Fruit fly (Drosophila melanogaster) whole organism, embryonic: ENCODE results near the gene pix.

Experiments
- CG10209 ChIP-seq: fragments of 200-800 bp; sonication (Bioruptor generic); optimal IDR thresholded peaks from 3 replicates; lab custom pipeline; 2017; ENCODE audit warnings: missing biosample characterization, mild to moderate bottlenecking, missing genetic modification characterization, missing genetic modification reagents
- CG10431 ChIP-seq: fragments of 200-800 bp; sonication (Bioruptor generic); optimal IDR thresholded peaks from 3 replicates; lab custom pipeline; 2018; ENCODE audit warnings: missing biosample characterization, mild to moderate bottlenecking, missing genetic modification characterization
- CG12942 ChIP-seq: fragments of 200-800 bp; sonication (Bioruptor generic); optimal IDR thresholded peaks from 3 replicates; lab custom pipeline; 2016; ENCODE audit warnings: missing biosample characterization, missing genetic modification characterization
- CG13894 ChIP-seq: fragments of 200-800 bp; sonication (Bioruptor generic); optimal IDR thresholded peaks from 3 replicates; lab custom pipeline; 2018; ENCODE audit warnings: missing biosample characterization, mild to moderate bottlenecking, missing genetic modification characterization, moderate library complexity
- CG15269 ChIP-seq: fragments of 200-800 bp; sonication (Bioruptor generic); optimal IDR thresholded peaks from 2 replicates; lab custom pipeline; 2018; ENCODE audit warnings: missing biosample characterization, mild to moderate bottlenecking, missing genetic modification characterization, moderate library complexity
- CG16779 ChIP-seq: fragments of 200-800 bp; sonication (Bioruptor generic); IDR thresholded peaks from 2 replicates; pipeline ENCODE4 v1.3.6; 2022; ENCODE audit warnings: missing biosample characterization, missing genetic modification characterization
- CG16863 ChIP-seq: fragments of 200-800 bp; sonication (Bioruptor generic); optimal IDR thresholded peaks from 3 replicates; lab custom pipeline; 2016; ENCODE audit warnings: missing biosample characterization, missing genetic modification characterization
- CG17359 ChIP-seq: fragments of 200-800 bp; sonication (Bioruptor generic); optimal IDR thresholded peaks from 3 replicates; lab custom pipeline; 2018; ENCODE audit warnings: missing biosample characterization, mild to moderate bottlenecking, missing genetic modification characterization, moderate library complexity
- CG2116 ChIP-seq: fragments of 200-800 bp; sonication (Bioruptor generic); optimal IDR thresholded peaks from 3 replicates; lab custom pipeline; 2018; ENCODE audit warnings: missing biosample characterization, mild to moderate bottlenecking, missing genetic modification characterization
- CG2712 ChIP-seq: fragments of 200-800 bp; optimal IDR thresholded peaks from 3 replicates; lab custom pipeline; 2019; ENCODE audit warnings: missing biosample characterization, mild to moderate bottlenecking, missing genetic modification characterization, moderate library complexity
- CG33213 ChIP-seq: fragments of 200-800 bp; sonication (Bioruptor generic); optimal IDR thresholded peaks from 3 replicates; lab custom pipeline; 2016; ENCODE audit warnings: missing biosample characterization, missing genetic modification characterization
- CG3407 ChIP-seq: fragments of 200-800 bp; sonication (Bioruptor generic); optimal IDR thresholded peaks from 2 replicates; lab custom pipeline; 2018; ENCODE audit warnings: missing biosample characterization, mild to moderate bottlenecking, missing genetic modification characterization
- CG4360 ChIP-seq: fragments of 200-800 bp; sonication (Bioruptor generic); IDR thresholded peaks from 2 replicates; pipeline ENCODE4 v1.3.6; 2022; ENCODE audit warnings: missing biosample characterization, missing genetic modification characterization
- CG6854 ChIP-seq: fragments of 200-800 bp; sonication (Bioruptor generic); optimal IDR thresholded peaks from 3 replicates; lab custom pipeline; 2017; ENCODE audit warnings: missing biosample characterization, mild to moderate bottlenecking, missing genetic modification characterization
- CG9437 ChIP-seq: fragments of 200-800 bp; sonication (Bioruptor generic); optimal IDR thresholded peaks from 2 replicates; lab custom pipeline; 2018; ENCODE audit warnings: missing biosample characterization, mild to moderate bottlenecking, missing genetic modification characterization
- CG9609 ChIP-seq: fragments of 200-800 bp; sonication (Bioruptor generic); optimal IDR thresholded peaks from 3 replicates; lab custom pipeline; 2016; ENCODE audit warnings: missing biosample characterization, missing genetic modification characterization
- CG9797 ChIP-seq: fragments of 200-800 bp; sonication (Bioruptor generic); optimal IDR thresholded peaks from 3 replicates; lab custom pipeline; 2018; ENCODE audit warnings: missing biosample characterization, mild to moderate bottlenecking, missing genetic modification characterization
- Chrac-16 ChIP-seq: fragments of 200-800 bp; sonication (Bioruptor generic); optimal IDR thresholded peaks from 3 replicates; lab custom pipeline; 2016; ENCODE audit warnings: missing biosample characterization, missing genetic modification characterization
- ERR ChIP-seq: fragments of 200-800 bp; sonication (Bioruptor generic); optimal IDR thresholded peaks from 2 replicates; lab custom pipeline; 2016; ENCODE audit warnings: missing biosample characterization, missing genetic modification characterization
- Fer2 ChIP-seq: fragments of 200-800 bp; sonication (Bioruptor generic); optimal IDR thresholded peaks from 2 replicates; lab custom pipeline; 2018; ENCODE audit warnings: missing biosample characterization, mild to moderate bottlenecking, missing genetic modification characterization, moderate library complexity
- HLHmδ ChIP-seq: fragments of 200-800 bp; sonication (Bioruptor generic); optimal IDR thresholded peaks from 2 replicates; lab custom pipeline; 2018; ENCODE audit warnings: missing biosample characterization, mild to moderate bottlenecking, missing genetic modification characterization, moderate library complexity
- Lim3 ChIP-seq: fragments of 200-800 bp; sonication (Bioruptor generic); IDR thresholded peaks from 2 replicates; pipeline ENCODE4 v1.3.6; 2022; ENCODE audit warnings: missing biosample characterization, missing genetic modification characterization
- MTF-1 ChIP-seq: fragments of 200-800 bp; sonication (Bioruptor generic); optimal IDR thresholded peaks from 2 replicates; lab custom pipeline; 2018; ENCODE audit warnings: missing biosample characterization, mild to moderate bottlenecking, missing genetic modification characterization, borderline replicate concordance
- Mad ChIP-seq: fragments of 200-800 bp; sonication (Bioruptor generic); optimal IDR thresholded peaks from 2 replicates; lab custom pipeline; 2016; ENCODE audit warnings: missing biosample characterization, missing genetic modification characterization
- Nf-YA ChIP-seq: fragments of 200-800 bp; sonication (Bioruptor generic); IDR thresholded peaks from 2 replicates; pipeline ENCODE4 v1.3.6; 2022; ENCODE audit warnings: missing biosample characterization, missing genetic modification characterization
- Nf-YB ChIP-seq: fragments of 200-800 bp; sonication (Bioruptor generic); optimal IDR thresholded peaks from 3 replicates; lab custom pipeline; 2019; ENCODE audit warnings: missing biosample characterization, mild to moderate bottlenecking, missing genetic modification characterization, moderate library complexity
- Oaz ChIP-seq: fragments of 200-800 bp; sonication (Bioruptor generic); IDR thresholded peaks from 2 replicates; pipeline ENCODE4 v1.3.6; 2022; ENCODE audit warnings: missing biosample characterization, missing genetic modification characterization
- Pdp1 ChIP-seq, 2 experiments: fragments of 200-800 bp; sonication (Bioruptor generic); optimal IDR thresholded peaks; 3 replicates each; lab custom pipeline; 2016; ENCODE audit warnings: missing biosample characterization in 2 of 2, missing genetic modification characterization in 2 of 2, mild to moderate bottlenecking in 1 of 2, moderate library complexity in 1 of 2
- Rfx ChIP-seq: fragments of 200-800 bp; sonication (Bioruptor generic); IDR thresholded peaks from 2 replicates; pipeline ENCODE4 v1.3.6; 2022; ENCODE audit warnings: missing biosample characterization, missing genetic modification characterization
- Taf1 ChIP-seq: fragments of 200-800 bp; sonication (Bioruptor generic); IDR thresholded peaks from 2 replicates; pipeline ENCODE4 v1.3.6; 2022; ENCODE audit warnings: missing biosample characterization, missing genetic modification characterization
- br ChIP-seq: fragments of >200 bp; optimal IDR thresholded peaks from 2 replicates; lab custom pipeline; 2017
- cg ChIP-seq: fragments of 200-800 bp; sonication (Bioruptor generic); optimal IDR thresholded peaks from 3 replicates; lab custom pipeline; 2019; ENCODE audit warnings: missing biosample characterization, mild to moderate bottlenecking, missing genetic modification characterization, moderate library complexity
- chif ChIP-seq, 2 experiments: fragments of 200-800 bp; sonication (Bioruptor generic); optimal IDR thresholded peaks; 3 replicates each; lab custom pipeline; 2016; ENCODE audit warnings: missing biosample characterization in 2 of 2, missing genetic modification characterization in 2 of 2
- da ChIP-seq: fragments of 200-800 bp; sonication (Bioruptor generic); optimal IDR thresholded peaks from 2 replicates; lab custom pipeline; 2016; ENCODE audit warnings: missing biosample characterization, missing genetic modification characterization
- dmrt11E ChIP-seq: fragments of 200-800 bp; sonication (Bioruptor generic); optimal IDR thresholded peaks from 3 replicates; lab custom pipeline; 2018; ENCODE audit warnings: missing biosample characterization, mild to moderate bottlenecking, missing genetic modification characterization, moderate library complexity
- dpn ChIP-seq, 2 experiments: fragments of 200-800 bp; sonication (Bioruptor generic); optimal IDR thresholded peaks; 3 replicates each; lab custom pipeline; 2016; ENCODE audit warnings: missing biosample characterization in 2 of 2, missing genetic modification characterization in 2 of 2
- ems ChIP-seq: fragments of 200-800 bp; sonication (Bioruptor generic); optimal IDR thresholded peaks from 3 replicates; lab custom pipeline; 2016; ENCODE audit warnings: missing biosample characterization, missing genetic modification characterization
- eyg ChIP-seq: fragments of 200-800 bp; sonication (Bioruptor generic); optimal IDR thresholded peaks from 3 replicates; lab custom pipeline; 2016; ENCODE audit warnings: missing biosample characterization, missing genetic modification characterization
- fd102C ChIP-seq: fragments of 200-800 bp; sonication (Bioruptor generic); optimal IDR thresholded peaks from 2 replicates; lab custom pipeline; 2018; ENCODE audit warnings: missing biosample characterization, mild to moderate bottlenecking, missing genetic modification characterization, moderate library complexity
- fd3F ChIP-seq: fragments of 200-800 bp; sonication (Bioruptor generic); optimal IDR thresholded peaks from 2 replicates; lab custom pipeline; 2018; ENCODE audit warnings: missing biosample characterization, mild to moderate bottlenecking, missing genetic modification characterization, moderate library complexity
- fd64A ChIP-seq: fragments of 200-800 bp; sonication (Bioruptor generic); optimal IDR thresholded peaks from 3 replicates; lab custom pipeline; 2018; ENCODE audit warnings: missing biosample characterization, mild to moderate bottlenecking, missing genetic modification characterization
- gcm ChIP-seq: fragments of 200-800 bp; sonication (Bioruptor generic); optimal IDR thresholded peaks from 2 replicates; lab custom pipeline; 2019; ENCODE audit warnings: missing biosample characterization, mild to moderate bottlenecking, missing genetic modification characterization, moderate library complexity
- lab ChIP-seq: fragments of 200-800 bp; sonication (Bioruptor generic); optimal IDR thresholded peaks from 3 replicates; lab custom pipeline; 2017; ENCODE audit warnings: missing biosample characterization, missing genetic modification characterization, mild to moderate bottlenecking, moderate library complexity, missing genetic modification reagents
- lov ChIP-seq, 2 experiments: fragments of 200-800 bp in 1 of 2; fragments of >200 bp in 1 of 2; sonication (Bioruptor generic) in 1 of 2; IDR thresholded peaks in 1 of 2; optimal IDR thresholded peaks in 1 of 2; 2 replicates in 1 of 2; 3 replicates in 1 of 2; pipeline versions ENCODE4 v1.3.6 to Lab custom; 2017 to 2022; ENCODE audit warnings: missing biosample characterization in 1 of 2, missing genetic modification characterization in 1 of 2
- luna ChIP-seq: fragments of 200-800 bp; sonication (Bioruptor generic); optimal IDR thresholded peaks from 2 replicates; lab custom pipeline; 2016; ENCODE audit warnings: missing biosample characterization, missing genetic modification characterization
- mld ChIP-seq: fragments of 200-800 bp; sonication (Bioruptor generic); IDR thresholded peaks from 3 replicates; pipeline ENCODE4 v1.3.6; 2022; ENCODE audit warnings: missing biosample characterization, missing genetic modification characterization; ENCODE audit not compliant: partially characterized antibody
- run ChIP-seq: fragments of 200-800 bp; sonication (Bioruptor generic); optimal IDR thresholded peaks from 3 replicates; lab custom pipeline; 2018; ENCODE audit warnings: missing biosample characterization, mild to moderate bottlenecking, missing genetic modification characterization
- slbo ChIP-seq: fragments of 200-800 bp; sonication (Bioruptor generic); IDR thresholded peaks from 2 replicates; pipeline ENCODE4 v1.3.6; 2022; ENCODE audit warnings: missing biosample characterization, missing genetic modification characterization
- vnd ChIP-seq: fragments of 200-800 bp; sonication (Bioruptor generic); IDR thresholded peaks from 3 replicates; pipeline ENCODE4 v1.3.6; 2022; ENCODE audit warnings: missing biosample characterization, missing genetic modification characterization; ENCODE audit not compliant: partially characterized antibody
- vvl ChIP-seq: fragments of 200-800 bp; sonication (Bioruptor generic); IDR thresholded peaks from 2 replicates; pipeline ENCODE4 v1.3.6; 2022; ENCODE audit warnings: missing biosample characterization, missing genetic modification characterization

The pix gene

DNA sequence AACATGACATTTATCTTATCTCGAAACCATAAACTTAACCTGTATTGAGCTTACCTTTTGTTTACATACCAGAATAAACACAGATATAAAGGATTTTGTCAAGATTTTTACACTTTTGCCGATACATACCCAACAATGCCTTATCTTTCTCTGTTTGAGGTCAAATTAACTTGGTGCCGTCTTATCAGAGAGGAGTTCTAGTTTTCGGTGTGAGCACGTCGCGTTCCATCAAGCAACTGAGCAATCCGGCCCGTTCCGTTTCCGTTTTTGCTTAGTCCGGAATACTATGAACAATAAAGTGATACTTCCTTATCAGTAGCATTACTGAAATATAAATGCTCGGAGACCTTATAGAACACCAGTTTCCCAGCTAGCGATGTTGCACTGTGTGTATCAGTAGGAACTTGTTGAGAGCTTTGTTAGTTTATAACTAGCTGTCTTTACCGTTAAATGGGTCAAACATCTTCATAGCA lies 11.3 kb upstream of the pix start, which contains the start of gene Galk (continued):
- no peak for TF ChIP-seq lov (optimal IDR thresholded peaks at IDR 0.05; lab: Kevin White, UChicago)
- TF ChIP-seq lov (GFP tag; IDR thresholded peaks at IDR 0.05; lab: Robert Waterston, UW): 0 out of 3 replicates have a peak, but pooled peaks have one; percentile 57
- peak; percentile 24 for TF ChIP-seq luna
- no peak for TF ChIP-seq Nf-YB (GFP tag; lab: Kevin White, UChicago)
- peak; percentile 93 for TF ChIP-seq Rfx
- TF ChIP-seq CG9609: peak; percentile 62
- TF ChIP-seq gcm: peak; percentile 44
- no peak for TF ChIP-seq Lim3 (GFP tag; lab: Robert Waterston, UW)
- TF ChIP-seq CG13894 (tag; lab: Kevin White, UChicago): peak; percentile 56
- no peak for TF ChIP-seq CG4360 (GFP tag; lab: Robert Waterston, UW)
- TF ChIP-seq CG12942: peak; percentile 11
- TF ChIP-seq dmrt11E: no peak
- TF ChIP-seq da (GFP tag; lab: Kevin White, UChicago): peak; percentile 13
- TF ChIP-seq chif (GFP tag; optimal IDR thresholded peaks at IDR 0.05; lab: Kevin White, UChicago): peak in 1 of 2 experiments; percentile 4
- TF ChIP-seq vvl (GFP tag; lab: Robert Waterston, UW): peak; percentile 66
- peak; percentile 79 for TF ChIP-seq Taf1 (GFP tag; lab: Robert Waterston, UW)
- TF ChIP-seq MTF-1 (GFP tag; lab: Kevin White, UChicago): peak; percentile 44
- peak; percentile 30 for TF ChIP-seq ems (GFP tag; lab: Kevin White, UChicago)
- TF ChIP-seq br: no peak
- peak; percentile 69 for TF ChIP-seq CG15269 (tag; lab: Kevin White, UChicago)
- no peak for TF ChIP-seq fd102C (GFP tag; lab: Kevin White, UChicago)
- peak; percentile 62 for TF ChIP-seq CG3407
- peak; percentile 51 for TF ChIP-seq CG6854 (GFP tag; lab: Kevin White, UChicago)
- no peak for TF ChIP-seq mld (GFP tag; lab: Robert Waterston, UW)
- no peak for TF ChIP-seq CG2116 (GFP tag; lab: Kevin White, UChicago)
- TF ChIP-seq CG10209 (GFP tag; lab: Kevin White, UChicago): peak; percentile 58
- peak; percentile 45 for TF ChIP-seq CG33213 (GFP tag; lab: Kevin White, UChicago)
- peak; percentile 66 for TF ChIP-seq CG10431 (GFP tag; lab: Kevin White, UChicago)
- TF ChIP-seq vnd: no peak
- no peak for TF ChIP-seq CG9797 (GFP tag; lab: Kevin White, UChicago)
- 0 out of 2 replicates have a peak, but pooled peaks have one; percentile 40 for TF ChIP-seq Nf-YA (GFP tag; lab: Robert Waterston, UW)
- TF ChIP-seq CG17359 (tag; lab: Kevin White, UChicago): peak; percentile 55
- no peak for TF ChIP-seq cg (GFP tag; lab: Kevin White, UChicago)
- peak; percentile 83 for TF ChIP-seq fd64A (GFP tag; lab: Kevin White, UChicago)
- TF ChIP-seq Mad (GFP tag; lab: Kevin White, UChicago): no peak
- TF ChIP-seq Oaz (GFP tag; lab: Robert Waterston, UW): peak; percentile 48
- peak; percentile 60 for TF ChIP-seq run (tag; lab: Kevin White, UChicago)
- no peak for TF ChIP-seq HLHmδ (GFP tag; lab: Kevin White, UChicago)
- no peak for TF ChIP-seq Fer2 (tag; lab: Kevin White, UChicago)
- TF ChIP-seq Pdp1 (GFP tag; optimal IDR thresholded peaks at IDR 0.05; lab: Kevin White, UChicago): peak; percentile 42
- TF ChIP-seq CG9437 (GFP tag; lab: Kevin White, UChicago): peak; percentile 40
- TF ChIP-seq fd3F (GFP tag; lab: Kevin White, UChicago): peak; percentile 24
- peak; percentile 68 for TF ChIP-seq ERR
- peak; percentile 53 for TF ChIP-seq Chrac-16 (GFP tag; lab: Kevin White, UChicago)
- TF ChIP-seq eyg (GFP tag; lab: Kevin White, UChicago): no peak
- TF ChIP-seq lab: peak; percentile 85
- peak; percentile 68 to 75 for TF ChIP-seq dpn (GFP tag; optimal IDR thresholded peaks at IDR 0.05; lab: Kevin White, UChicago)
- TF ChIP-seq slbo (GFP tag; lab: Robert Waterston, UW): peak; percentile 90
- peak; percentile 86 for TF ChIP-seq CG16779
- TF ChIP-seq CG16863: peak; percentile 51
- peak; percentile 5 for TF ChIP-seq CG2712
